Fruit fly (Drosophila melanogaster) whole organism, embryonic: ENCODE measurements around the gene CstF50.

Experiments
- ro ChIP-seq: fragments of 200-800 bp; sonication (Bioruptor generic); IDR thresholded peaks from 2 replicates; pipeline ENCODE4 v1.3.6; 2022; ENCODE audit warnings: missing biosample characterization, missing genetic modification characterization
- sens ChIP-seq: fragments of 200-800 bp; sonication (Bioruptor generic); peaks from one replicate; lab custom pipeline; 2016; ENCODE audit warnings: missing biosample characterization, missing genetic modification characterization

- TF ChIP-seq sens = no peak
- TF ChIP-seq ro (GFP tag; lab: Robert Waterston, UW) = no peak
Observed at dm6 chr3R:31716265-31716664, 20.5 kb downstream of the CstF50 start.
